Fruit fly (Drosophila melanogaster) whole organism, embryonic: ENCODE data around the gene Cad74A.

Source experiments
- Antp ChIP-seq: fragments of 200-800 bp; sonication (Bioruptor generic); optimal IDR thresholded peaks from 3 replicates; lab custom pipeline; 2016; ENCODE audit warnings: missing biosample characterization, missing genetic modification characterization
- B-H1 ChIP-seq: fragments of 200-800 bp; sonication (Bioruptor generic); IDR thresholded peaks from 3 replicates; pipeline ENCODE4 v1.3.6; 2022; ENCODE audit warnings: missing biosample characterization, missing genetic modification characterization
- Bdp1 ChIP-seq: fragments of 200-800 bp; sonication (Bioruptor generic); optimal IDR thresholded peaks from 3 replicates; lab custom pipeline; 2016; ENCODE audit warnings: missing biosample characterization, missing genetic modification characterization
- CG11085 ChIP-seq: fragments of 200-800 bp; sonication (Bioruptor generic); IDR thresholded peaks from 2 replicates; pipeline ENCODE4 v1.3.6; 2022; ENCODE audit warnings: missing biosample characterization, missing genetic modification characterization
- CG12299 ChIP-seq: fragments of 200-800 bp; sonication (Bioruptor generic); optimal IDR thresholded peaks from 2 replicates; lab custom pipeline; 2018; ENCODE audit warnings: missing biosample characterization, mild to moderate bottlenecking, missing genetic modification characterization
- CG13123 ChIP-seq: fragments of 200-800 bp; sonication (Bioruptor generic); optimal IDR thresholded peaks from 2 replicates; lab custom pipeline; 2016; ENCODE audit warnings: missing biosample characterization, missing genetic modification characterization
- CG16863 ChIP-seq: fragments of 200-800 bp; sonication (Bioruptor generic); optimal IDR thresholded peaks from 3 replicates; lab custom pipeline; 2016; ENCODE audit warnings: missing biosample characterization, missing genetic modification characterization
- CG17328 ChIP-seq: fragments of 200-800 bp; sonication (Bioruptor generic); IDR thresholded peaks from 2 replicates; pipeline ENCODE4 v1.3.6; 2022; ENCODE audit warnings: missing biosample characterization, missing genetic modification characterization
- CG17802 ChIP-seq: fragments of 200-800 bp; sonication (Bioruptor generic); optimal IDR thresholded peaks from 2 replicates; lab custom pipeline; 2018; ENCODE audit warnings: missing biosample characterization, mild to moderate bottlenecking, missing genetic modification characterization, moderate library complexity
- CG17829 ChIP-seq: fragments of 200-800 bp; optimal IDR thresholded peaks from 2 replicates; lab custom pipeline; 2019; ENCODE audit warnings: missing biosample characterization, mild to moderate bottlenecking, missing genetic modification characterization, moderate library complexity
- CG17912 ChIP-seq: fragments of 200-800 bp; sonication (Bioruptor generic); optimal IDR thresholded peaks from 2 replicates; lab custom pipeline; 2018; ENCODE audit warnings: missing biosample characterization, mild to moderate bottlenecking, missing genetic modification characterization
- CG1832 ChIP-seq: fragments of 200-800 bp; sonication (Bioruptor generic); optimal IDR thresholded peaks from 2 replicates; lab custom pipeline; 2017; ENCODE audit warnings: missing biosample characterization, mild to moderate bottlenecking, missing genetic modification characterization, inconsistent platforms
- CG2712 ChIP-seq: fragments of 200-800 bp; optimal IDR thresholded peaks from 3 replicates; lab custom pipeline; 2019; ENCODE audit warnings: missing biosample characterization, mild to moderate bottlenecking, missing genetic modification characterization, moderate library complexity
- CG2889 ChIP-seq: fragments of 200-800 bp; sonication (Bioruptor generic); IDR thresholded peaks from 3 replicates; pipeline ENCODE4 v1.3.6; 2022; ENCODE audit warnings: missing biosample characterization, missing genetic modification characterization
- CG30431 ChIP-seq: fragments of 200-800 bp; sonication (Bioruptor generic); optimal IDR thresholded peaks from 2 replicates; lab custom pipeline; 2017; ENCODE audit warnings: missing biosample characterization, missing genetic modification characterization
- CG43689 ChIP-seq: fragments of 200-800 bp; sonication (Bioruptor generic); IDR thresholded peaks from 2 replicates; pipeline ENCODE4 v1.3.6; 2022; ENCODE audit warnings: missing biosample characterization, missing genetic modification characterization
- CG6683 ChIP-seq: fragments of 200-800 bp; sonication (Bioruptor generic); optimal IDR thresholded peaks from 2 replicates; lab custom pipeline; 2017; ENCODE audit warnings: missing biosample characterization, mild to moderate bottlenecking, missing genetic modification characterization, missing genetic modification reagents
- CG7745 ChIP-seq: fragments of 200-800 bp; sonication (Bioruptor generic); optimal IDR thresholded peaks from 2 replicates; lab custom pipeline; 2018; ENCODE audit warnings: missing biosample characterization, mild to moderate bottlenecking, missing genetic modification characterization, moderate library complexity
- CG7786 ChIP-seq: fragments of 200-800 bp; sonication (Bioruptor generic); optimal IDR thresholded peaks from 2 replicates; lab custom pipeline; 2016; ENCODE audit warnings: missing biosample characterization, missing genetic modification characterization
- CG7839 ChIP-seq: fragments of 200-800 bp; sonication (Bioruptor generic); optimal IDR thresholded peaks from 3 replicates; lab custom pipeline; 2018; ENCODE audit warnings: missing biosample characterization, mild to moderate bottlenecking, missing genetic modification characterization, moderate library complexity
- CG7987 ChIP-seq: fragments of 200-800 bp; sonication (Bioruptor generic); optimal IDR thresholded peaks from 2 replicates; lab custom pipeline; 2018; ENCODE audit warnings: missing biosample characterization, mild to moderate bottlenecking, missing genetic modification characterization, moderate library complexity
- CG9817 ChIP-seq: fragments of 200-800 bp; sonication (Bioruptor generic); optimal IDR thresholded peaks from 2 replicates; lab custom pipeline; 2018; ENCODE audit warnings: missing biosample characterization, mild to moderate bottlenecking, missing genetic modification characterization, moderate library complexity
- D ChIP-seq, 2 experiments: fragments of 200-800 bp in 1 of 2; fragments of >200 bp in 1 of 2; sonication (Bioruptor generic) in 1 of 2; optimal IDR thresholded peaks; 2 replicates in 1 of 2; 3 replicates in 1 of 2; lab custom pipeline; 2017; ENCODE audit warnings: mild to moderate bottlenecking in 1 of 2, missing biosample characterization in 1 of 2, missing genetic modification characterization in 1 of 2, missing genetic modification reagents in 1 of 2
- Dip3 ChIP-seq: fragments of 200-800 bp; sonication (Bioruptor generic); optimal IDR thresholded peaks from 3 replicates; lab custom pipeline; 2016; ENCODE audit warnings: missing biosample characterization, missing genetic modification characterization
- Ets97D ChIP-seq: fragments of 200-800 bp; sonication (Bioruptor generic); optimal IDR thresholded peaks from 3 replicates; lab custom pipeline; 2016; ENCODE audit warnings: missing biosample characterization, missing genetic modification characterization
- HLHmδ ChIP-seq: fragments of 200-800 bp; sonication (Bioruptor generic); optimal IDR thresholded peaks from 2 replicates; lab custom pipeline; 2018; ENCODE audit warnings: missing biosample characterization, mild to moderate bottlenecking, missing genetic modification characterization, moderate library complexity
- Hey ChIP-seq: fragments of 200-800 bp; sonication (Bioruptor generic); optimal IDR thresholded peaks from 3 replicates; lab custom pipeline; 2018; ENCODE audit warnings: missing biosample characterization, mild to moderate bottlenecking, missing genetic modification characterization
- Hmx ChIP-seq: fragments of 200-800 bp; sonication (Bioruptor generic); optimal IDR thresholded peaks from 2 replicates; lab custom pipeline; 2016; ENCODE audit warnings: missing biosample characterization, missing genetic modification characterization
- NfI ChIP-seq: fragments of 200-800 bp; sonication (Bioruptor generic); optimal IDR thresholded peaks from 3 replicates; lab custom pipeline; 2018; ENCODE audit warnings: missing biosample characterization, mild to moderate bottlenecking, missing genetic modification characterization, moderate library complexity
- Sox100B ChIP-seq: fragments of 200-800 bp; sonication (Bioruptor generic); optimal IDR thresholded peaks from 3 replicates; lab custom pipeline; 2018; ENCODE audit warnings: missing biosample characterization, mild to moderate bottlenecking, missing genetic modification characterization
- Vsx1 ChIP-seq: fragments of 200-800 bp; sonication (Bioruptor generic); optimal IDR thresholded peaks from 2 replicates; lab custom pipeline; 2017; ENCODE audit warnings: missing biosample characterization, mild to moderate bottlenecking, missing genetic modification characterization, missing genetic modification reagents
- ab ChIP-seq: fragments of 200-800 bp; sonication (Bioruptor generic); optimal IDR thresholded peaks from 2 replicates; lab custom pipeline; 2016; ENCODE audit warnings: missing biosample characterization, missing genetic modification characterization
- bcd ChIP-seq: fragments of 200-800 bp; sonication (Bioruptor generic); optimal IDR thresholded peaks from 2 replicates; lab custom pipeline; 2017; ENCODE audit warnings: missing biosample characterization, mild to moderate bottlenecking, missing genetic modification characterization
- bigmax ChIP-seq: fragments of 200-800 bp; sonication (Bioruptor generic); optimal IDR thresholded peaks from 2 replicates; lab custom pipeline; 2018; ENCODE audit warnings: missing biosample characterization, mild to moderate bottlenecking, missing genetic modification characterization
- bsh ChIP-seq, 2 experiments: fragments of 200-800 bp; sonication (Bioruptor generic); optimal IDR thresholded peaks; 2 replicates each; lab custom pipeline; 2017 to 2018; ENCODE audit warnings: mild to moderate bottlenecking in 2 of 2, missing biosample characterization in 2 of 2, missing genetic modification characterization in 2 of 2, moderate library complexity in 1 of 2
- crp ChIP-seq, 2 experiments: fragments of 200-800 bp; sonication (Bioruptor generic); optimal IDR thresholded peaks; 2 replicates in 1 of 2; 3 replicates in 1 of 2; lab custom pipeline; 2017; ENCODE audit warnings: missing biosample characterization in 2 of 2, missing genetic modification characterization in 2 of 2, mild to moderate bottlenecking in 1 of 2, moderate library complexity in 1 of 2
- da ChIP-seq: fragments of 200-800 bp; sonication (Bioruptor generic); optimal IDR thresholded peaks from 2 replicates; lab custom pipeline; 2016; ENCODE audit warnings: missing biosample characterization, missing genetic modification characterization
- fru ChIP-seq: fragments of >200 bp; optimal IDR thresholded peaks from 2 replicates; lab custom pipeline; 2017
- gcm2 ChIP-seq: fragments of 200-800 bp; sonication (Bioruptor generic); optimal IDR thresholded peaks from 2 replicates; lab custom pipeline; 2016; ENCODE audit warnings: missing biosample characterization, missing genetic modification characterization
- jing ChIP-seq: fragments of 200-800 bp; sonication (Bioruptor generic); optimal IDR thresholded peaks from 2 replicates; lab custom pipeline; 2018; ENCODE audit warnings: missing biosample characterization, mild to moderate bottlenecking, missing genetic modification characterization
- kah ChIP-seq: fragments of 200-800 bp; sonication (Bioruptor generic); optimal IDR thresholded peaks from 2 replicates; lab custom pipeline; 2018; ENCODE audit warnings: missing biosample characterization, mild to moderate bottlenecking, missing genetic modification characterization
- nom ChIP-seq: fragments of 200-800 bp; sonication (Bioruptor generic); optimal IDR thresholded peaks from 2 replicates; lab custom pipeline; 2017; ENCODE audit warnings: missing biosample characterization, missing genetic modification characterization, mild to moderate bottlenecking, moderate library complexity, missing genetic modification reagents
- peb ChIP-seq: fragments of 200-800 bp; sonication (Bioruptor generic); IDR thresholded peaks from 2 replicates; pipeline ENCODE4 v1.3.6; 2022; ENCODE audit warnings: missing biosample characterization, missing genetic modification characterization
- pzg ChIP-seq: fragments of 200-800 bp; sonication (Bioruptor generic); optimal IDR thresholded peaks from 3 replicates; lab custom pipeline; 2018; ENCODE audit warnings: missing biosample characterization, mild to moderate bottlenecking, missing genetic modification characterization, moderate library complexity
- ro ChIP-seq: fragments of 200-800 bp; sonication (Bioruptor generic); IDR thresholded peaks from 2 replicates; pipeline ENCODE4 v1.3.6; 2022; ENCODE audit warnings: missing biosample characterization, missing genetic modification characterization
- sc ChIP-seq, 3 experiments: fragments of >200 bp in 2 of 3; fragments of 200-800 bp in 1 of 3; sonication (Bioruptor generic) in 1 of 3; optimal IDR thresholded peaks; 2 replicates in 2 of 3; 3 replicates in 1 of 3; lab custom pipeline; 2017; ENCODE audit warnings: mild to moderate bottlenecking in 1 of 3, missing biosample characterization in 1 of 3, missing genetic modification characterization in 1 of 3, missing genetic modification reagents in 1 of 3
- sna ChIP-seq: fragments of 200-800 bp; sonication (Bioruptor generic); IDR thresholded peaks from 2 replicates; pipeline ENCODE4 v1.3.6; 2022; ENCODE audit warnings: missing biosample characterization, missing genetic modification characterization; ENCODE audit not compliant: partially characterized antibody
- so ChIP-seq: fragments of 200-800 bp; sonication (Bioruptor generic); IDR thresholded peaks from 3 replicates; pipeline ENCODE4 v1.3.6; 2022; ENCODE audit warnings: missing biosample characterization, missing genetic modification characterization

Cad74A gene

dm6 chr3L:17415967-17416749 lies 36.8 kb upstream of the Cad74A start (continued):
- TF ChIP-seq Bdp1 (GFP tag; lab: Kevin White, UChicago) (no peak), peb (GFP tag; lab: Robert Waterston, UW) (no peak), Ets97D (no peak), CG30431 (GFP tag; lab: Kevin White, UChicago) (peak; percentile 59), CG7987 (GFP tag; lab: Kevin White, UChicago) (no peak), Vsx1 (GFP tag; lab: Kevin White, UChicago) (no peak), bcd (no peak), Dip3 (GFP tag; lab: Kevin White, UChicago) (no peak), Antp (GFP tag; lab: Kevin White, UChicago) (no peak), nom (GFP tag; lab: Kevin White, UChicago) (peak; percentile 80), HLHmδ (GFP tag; lab: Kevin White, UChicago) (no peak), NfI (GFP tag; lab: Kevin White, UChicago) (no peak), fru (lab: Kevin White, UChicago) (no peak), CG1832 (GFP tag; lab: Kevin White, UChicago) (no peak), Sox100B (GFP tag; lab: Kevin White, UChicago) (no peak), CG43689 (GFP tag; lab: Robert Waterston, UW) (no peak), ro (GFP tag; lab: Robert Waterston, UW) (no peak), CG13123 (GFP tag; lab: Kevin White, UChicago) (no peak), CG2889 (GFP tag; lab: Robert Waterston, UW) (no peak), CG12299 (tag; lab: Kevin White, UChicago) (no peak), CG9817 (tag; lab: Kevin White, UChicago) (no peak), bsh (GFP tag; optimal IDR thresholded peaks at IDR 0.05; lab: Kevin White, UChicago) (peak in 1 of 2 experiments; percentile 37), pzg (GFP tag; lab: Kevin White, UChicago) (no peak), ab (GFP tag; lab: Kevin White, UChicago) (no peak), so (GFP tag; lab: Robert Waterston, UW) (no peak), da (GFP tag; lab: Kevin White, UChicago) (no peak), sc (optimal IDR thresholded peaks at IDR 0.05; lab: Kevin White, UChicago) (no peak), sc (GFP tag; optimal IDR thresholded peaks at IDR 0.05; lab: Kevin White, UChicago) (peak; percentile 29), CG17912 (no peak), Hmx (GFP tag; lab: Kevin White, UChicago) (no peak), CG6683 (GFP tag; lab: Kevin White, UChicago) (no peak), B-H1 (GFP tag; lab: Robert Waterston, UW) (no peak), CG11085 (GFP tag; lab: Robert Waterston, UW) (no peak), CG16863 (GFP tag; lab: Kevin White, UChicago) (peak; percentile 2), crp (GFP tag; optimal IDR thresholded peaks at IDR 0.05; lab: Kevin White, UChicago) (no peak), CG7786 (GFP tag; lab: Kevin White, UChicago) (peak; percentile 35), CG17802 (no peak), Hey (tag; lab: Kevin White, UChicago) (no peak), jing (GFP tag; lab: Kevin White, UChicago) (no peak), sna (no peak), CG7745 (tag; lab: Kevin White, UChicago) (peak; percentile 2), CG2712 (peak; percentile 82), CG17328 (peak; percentile 62; the same call in 1 of the 2 replicates), bigmax (GFP tag; lab: Kevin White, UChicago) (no peak), CG7839 (tag; lab: Kevin White, UChicago) (peak; percentile 42), kah (GFP tag; lab: Kevin White, UChicago) (no peak), gcm2 (no peak), D (optimal IDR thresholded peaks at IDR 0.05; lab: Kevin White, UChicago) (peak; percentile 57), D (GFP tag; optimal IDR thresholded peaks at IDR 0.05; lab: Kevin White, UChicago) (peak; percentile 5), CG17829 (peak; percentile 77)
